Worm (Caenorhabditis elegans): ENCODE data around the gene ZC262.2.
A peak's percentile ranks its signal among the peaks of the same experiment; 100 is the strongest.

Gene ZC262.2

ce11 chrIII:8369172-8369571 lies 37.3 kb downstream of the ZC262.2 start (continued):
- TF ChIP-seq hlh-6 (tag; optimal IDR thresholded peaks at IDR 0.05) = no peak

DNA sequence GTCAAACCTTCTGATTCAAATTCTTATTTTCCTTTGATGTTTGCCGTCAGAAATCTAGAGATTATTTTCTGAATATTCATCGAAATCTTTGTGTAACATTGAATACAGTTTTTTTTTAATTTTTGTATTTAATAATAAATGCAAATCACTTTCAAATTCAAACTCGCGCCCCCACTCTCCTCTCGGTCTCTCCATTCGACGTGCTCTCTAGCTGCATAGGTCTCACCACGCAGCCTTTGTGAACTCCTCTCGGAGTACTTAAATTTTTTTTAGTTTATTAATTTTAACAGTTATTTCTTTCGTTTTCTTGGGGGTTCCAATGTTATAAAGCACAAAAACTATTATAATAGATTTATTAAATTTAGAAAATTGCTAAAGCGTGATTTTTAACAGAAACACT lies 38.3 kb downstream of the ZC262.2 start:
- TF ChIP-seq odd-2 (tag; optimal IDR thresholded peaks at IDR 0.05) (no peak), dmd-4 (tag; optimal IDR thresholded peaks at IDR 0.05; ENCODE audit: borderline replicate concordance) (no peak), ceh-18 (tag; optimal IDR thresholded peaks at IDR 0.05) (no peak), pha-2 (tag; optimal IDR thresholded peaks at IDR 0.05) (no peak)

ce11 chrIII:8370846-8371257 lies 39.0 kb downstream of the ZC262.2 start:
- TF ChIP-seq hlh-15 (tag; optimal IDR thresholded peaks at IDR 0.05) (no peak), ceh-31 (tag; optimal IDR thresholded peaks at IDR 0.05) (peak; percentile 1), fax-1 (tag; optimal IDR thresholded peaks at IDR 0.05) (no peak), hlh-30 (tag; optimal IDR thresholded peaks at IDR 0.05; ENCODE audit: insufficient read depth) (peak; percentile 20), lin-11 (tag; optimal IDR thresholded peaks at IDR 0.05) (no peak), nfya-1 (tag; optimal IDR thresholded peaks at IDR 0.05) (peak; percentile 57), unc-42 (tag; optimal IDR thresholded peaks at IDR 0.05) (no peak), ama-1 (optimal IDR thresholded peaks at IDR 0.05) (no peak)

- no peak for TF ChIP-seq pag-3 (tag; optimal IDR thresholded peaks at IDR 0.05; ENCODE audit: borderline replicate concordance)
- TF ChIP-seq ceh-18 (tag; optimal IDR thresholded peaks at IDR 0.05) = no peak
- no peak for TF ChIP-seq madf-2 (tag; optimal IDR thresholded peaks at IDR 0.05)
- no peak for TF ChIP-seq tbx-2 (tag; optimal IDR thresholded peaks at IDR 0.05)
- TF ChIP-seq hlh-15 (tag; optimal IDR thresholded peaks at IDR 0.05) = no peak
These were observed 39.9 kb downstream of the ZC262.2 start, which contains the start of gene lmbr-1 for ce11 chrIII:8371595-8372305. TSS of gene lmbr-1 (plus strand) at chrIII:8372255.

- TF ChIP-seq unc-55 (GFP tag; optimal IDR thresholded peaks at IDR 0.05) (no peak), pha-4 (tag; optimal IDR thresholded peaks at IDR 0.05) (no peak), pat-9 (tag; optimal IDR thresholded peaks at IDR 0.05) (no peak), madf-2 (tag; optimal IDR thresholded peaks at IDR 0.05) (no peak), K02D7.2 (tag; optimal IDR thresholded peaks at IDR 0.05) (no peak), hlh-30 (tag; optimal IDR thresholded peaks at IDR 0.05; ENCODE audit: insufficient read depth) (no peak), ceh-34 (tag; optimal IDR thresholded peaks at IDR 0.05) (no peak), sox-4 (tag; optimal IDR thresholded peaks at IDR 0.05) (no peak), rnt-1 (tag; optimal IDR thresholded peaks at IDR 0.05) (no peak), K09A11.1 (tag; optimal IDR thresholded peaks at IDR 0.05; ENCODE audit: insufficient read depth) (no peak), syd-9 (tag; optimal IDR thresholded peaks at IDR 0.05) (no peak), fkh-6 (tag; optimal IDR thresholded peaks at IDR 0.05) (no peak), ceh-6 (GFP tag; optimal IDR thresholded peaks at IDR 0.05) (no peak)
These were observed 43.1 kb downstream of the ZC262.2 start, which contains the start of gene met-2 for ce11 chrIII:8375000-8375399. TSS of gene met-2 (plus strand) at chrIII:8375300.

- TF ChIP-seq ceh-18 (tag; optimal IDR thresholded peaks at IDR 0.05) (no peak), dmd-4 (tag; optimal IDR thresholded peaks at IDR 0.05; ENCODE audit: borderline replicate concordance) (no peak), pros-1 (tag; optimal IDR thresholded peaks at IDR 0.05) (no peak)
These were observed 48.8 kb downstream of the ZC262.2 start, which contains the start of gene R05D3.12 for ce11 chrIII:8380645-8381044. TSS of gene R05D3.12 (plus strand) at chrIII:8380945.

Data from whole organism, late embryonic.